Fruit fly (Drosophila melanogaster) Kc167 (cell line): ENCODE results near the gene CG31157.

Experiments
- insv ChIP-seq: fragments of >200 bp; optimal IDR thresholded peaks from 3 replicates; lab custom pipeline; 2018; ENCODE audit warnings: missing external identifiers
- psq ChIP-seq: fragments of >200 bp; optimal IDR thresholded peaks from 2 replicates; lab custom pipeline; 2017; ENCODE audit warnings: missing external identifiers
- ttk ChIP-seq: sonication (Bioruptor generic); optimal IDR thresholded peaks from 2 replicates; lab custom pipeline; 2017; ENCODE audit warnings: missing external identifiers

DNA sequence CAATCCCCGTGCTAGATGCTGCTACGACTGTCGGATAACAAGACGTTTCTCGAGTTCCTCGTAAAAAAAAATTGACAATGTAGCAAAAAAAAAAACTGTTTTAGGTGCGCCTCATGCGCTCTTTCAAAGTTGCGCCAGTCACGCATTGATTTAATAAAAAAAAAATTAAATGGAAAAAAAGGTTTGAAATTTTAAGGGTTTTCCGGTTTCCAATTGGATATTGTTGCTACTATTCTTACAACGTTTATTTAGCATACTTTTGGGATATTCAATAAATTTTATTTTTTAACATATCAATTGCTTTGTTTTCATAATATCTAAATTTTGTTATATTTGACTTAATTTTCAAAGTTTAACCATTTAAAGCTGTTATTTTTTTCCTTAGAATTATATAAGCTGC, 9.0 kb downstream of the CG31157 start:
- TF ChIP-seq psq (lab: Kevin White, UChicago): no peak
- no peak for TF ChIP-seq ttk (lab: Kevin White, UChicago)
- no peak for TF ChIP-seq insv (lab: Kevin White, UChicago)
